Worm (Caenorhabditis elegans) whole organism, early embryonic: ENCODE results near the gene K05F6.14.

Experiments
- B0310.2 ChIP-seq: sonication (generic microtip); optimal IDR thresholded peaks from 2 replicates; lab custom pipeline; 2016; ENCODE audit warnings: mild to moderate bottlenecking, missing genetic modification characterization, missing compliant biosample characterization
- F13C5.2 ChIP-seq: sonication (generic microtip); optimal IDR thresholded peaks from 2 replicates; lab custom pipeline; 2017; ENCODE audit warnings: mild to moderate bottlenecking, missing genetic modification characterization, inconsistent platforms, missing compliant biosample characterization
- aly-1 ChIP-seq: sonication (generic microtip); optimal IDR thresholded peaks from 2 replicates; lab custom pipeline; 2016; ENCODE audit warnings: missing genetic modification characterization, missing compliant biosample characterization
- ama-1 ChIP-seq: fragments of 150-350 bp; optimal IDR thresholded peaks from 2 replicates; lab custom pipeline; 2014
- ceh-13 ChIP-seq: fragments of 200-800 bp; sonication (Bioruptor generic); optimal IDR thresholded peaks from 2 replicates; lab custom pipeline; 2018; ENCODE audit warnings: mild to moderate bottlenecking, missing genetic modification characterization, missing compliant biosample characterization
- ceh-36 ChIP-seq: sonication (generic microtip); optimal IDR thresholded peaks from 2 replicates; lab custom pipeline; 2016; ENCODE audit warnings: missing genetic modification characterization, inconsistent platforms, missing compliant biosample characterization
- ets-7 ChIP-seq: sonication (generic microtip); optimal IDR thresholded peaks from 2 replicates; lab custom pipeline; 2016; ENCODE audit warnings: missing genotype, missing genetic modification characterization, missing compliant biosample characterization
- flt-1 ChIP-seq: fragments of 200-800 bp; sonication (Bioruptor generic); IDR thresholded peaks from 2 replicates; pipeline ENCODE4 v1.3.6; 2022; ENCODE audit warnings: missing genetic modification characterization, missing compliant biosample characterization
- hmbx-1 ChIP-seq: sonication (generic microtip); optimal IDR thresholded peaks from 2 replicates; lab custom pipeline; 2016; ENCODE audit warnings: mild to moderate bottlenecking, missing genetic modification characterization, missing compliant biosample characterization
- hmg-4 ChIP-seq: fragments of 200-800 bp; sonication (Bioruptor generic); optimal IDR thresholded peaks from 2 replicates; lab custom pipeline; 2018; ENCODE audit warnings: mild to moderate bottlenecking, missing genetic modification characterization, missing compliant biosample characterization
- hnd-1 ChIP-seq: sonication (generic microtip); optimal IDR thresholded peaks from 2 replicates; lab custom pipeline; 2016; ENCODE audit warnings: missing genetic modification characterization, missing compliant biosample characterization
- pes-1 ChIP-seq: fragments of 200-800 bp; sonication (Bioruptor generic); IDR thresholded peaks from 2 replicates; pipeline ENCODE4 v1.3.6; 2022; ENCODE audit warnings: missing genetic modification reagents, missing genetic modification characterization, missing compliant biosample characterization
- scrt-1 ChIP-seq: fragments of 200-800 bp; sonication (Bioruptor generic); IDR thresholded peaks from 2 replicates; pipeline ENCODE4 v1.3.6; 2022; ENCODE audit warnings: missing genetic modification characterization, missing compliant biosample characterization
- sea-1 ChIP-seq: fragments of 200-800 bp; sonication (Bioruptor generic); conservative IDR thresholded peaks from 2 replicates; pipeline ENCODE4 v1.3.6; 2022; ENCODE audit warnings: missing genetic modification characterization, missing compliant biosample characterization
- tbx-11 ChIP-seq: fragments of 200-800 bp; sonication (Bioruptor generic); IDR thresholded peaks from 2 replicates; pipeline ENCODE4 v1.3.6; 2022; ENCODE audit warnings: missing genetic modification characterization, missing compliant biosample characterization
- tbx-37 ChIP-seq: fragments of 200-800 bp; sonication (Bioruptor generic); conservative IDR thresholded peaks from 2 replicates; pipeline ENCODE4 v1.3.6; 2022; ENCODE audit warnings: missing genetic modification reagents, missing genetic modification characterization, missing compliant biosample characterization
- tra-4 ChIP-seq: sonication (generic microtip); optimal IDR thresholded peaks from 2 replicates; lab custom pipeline; 2017; ENCODE audit warnings: missing genetic modification characterization, missing compliant biosample characterization

Gene K05F6.14

ce11 chrII:1561863-1562262 is at the start of gene K05F6.14:
Gene K05F6.14 (plus strand): TSS chrII:1562163.
- TF ChIP-seq B0310.2 (tag; lab: Kevin White, UChicago): no peak
- no peak for TF ChIP-seq tbx-11
- TF ChIP-seq hmbx-1 (tag; lab: Kevin White, UChicago): no peak
- TF ChIP-seq tbx-37: no peak
- no peak for TF ChIP-seq ceh-13
- TF ChIP-seq flt-1 (GFP tag; lab: Robert Waterston, UW): no peak
- no peak for TF ChIP-seq ceh-36 (tag; lab: Kevin White, UChicago)
- no peak for TF ChIP-seq aly-1 (tag; lab: Kevin White, UChicago)
- TF ChIP-seq F13C5.2 (tag; lab: Kevin White, UChicago): no peak
- TF ChIP-seq hmg-4 (GFP tag; lab: Kevin White, UChicago): no peak
- TF ChIP-seq ets-7 (tag; lab: Kevin White, UChicago): no peak
- TF ChIP-seq hnd-1: no peak
- TF ChIP-seq sea-1: no peak
- TF ChIP-seq tra-4 (tag; lab: Kevin White, UChicago): no peak
- TF ChIP-seq pes-1 (GFP tag; lab: Robert Waterston, UW): no peak
- TF ChIP-seq ama-1 (lab: Kevin White, UChicago): no peak

- TF ChIP-seq scrt-1 (GFP tag; lab: Robert Waterston, UW): no peak
- no peak for TF ChIP-seq B0310.2 (tag; lab: Kevin White, UChicago)
- no peak for TF ChIP-seq ets-7 (tag; lab: Kevin White, UChicago)
- TF ChIP-seq ceh-36 (tag; lab: Kevin White, UChicago): no peak
- TF ChIP-seq hnd-1: no peak
- no peak for TF ChIP-seq flt-1 (GFP tag; lab: Robert Waterston, UW)
- no peak for TF ChIP-seq tbx-37
- TF ChIP-seq F13C5.2 (tag; lab: Kevin White, UChicago): no peak
- no peak for TF ChIP-seq aly-1 (tag; lab: Kevin White, UChicago)
- no peak for TF ChIP-seq tbx-11
- no peak for TF ChIP-seq ama-1 (lab: Kevin White, UChicago)
- TF ChIP-seq sea-1: no peak
- TF ChIP-seq ceh-13: no peak
- TF ChIP-seq hmg-4 (GFP tag; lab: Kevin White, UChicago): no peak
- no peak for TF ChIP-seq pes-1 (GFP tag; lab: Robert Waterston, UW)
- TF ChIP-seq hmbx-1 (tag; lab: Kevin White, UChicago): no peak
- TF ChIP-seq tra-4 (tag; lab: Kevin White, UChicago): no peak
These were observed 44.6 kb upstream of the K05F6.14 start, which contains the start of gene math-45 for ce11 chrII:1517354-1517753. Gene math-45 (minus strand): TSS chrII:1517454.

- no peak for TF ChIP-seq scrt-1 (GFP tag; lab: Robert Waterston, UW)
- TF ChIP-seq tbx-11: no peak
- TF ChIP-seq ceh-13: no peak
- TF ChIP-seq ets-7 (tag; lab: Kevin White, UChicago): no peak
- no peak for TF ChIP-seq aly-1 (tag; lab: Kevin White, UChicago)
These were observed 43.0 kb upstream of the K05F6.14 start, which contains the start of gene Y51H7BR.8 for ce11 chrII:1518914-1519313. Gene Y51H7BR.8 (plus strand): TSS chrII:1519214.

- no peak for TF ChIP-seq hmg-4 (GFP tag; lab: Kevin White, UChicago)
- TF ChIP-seq aly-1 (tag; lab: Kevin White, UChicago): no peak
- TF ChIP-seq tra-4 (tag; lab: Kevin White, UChicago): no peak
- TF ChIP-seq scrt-1 (GFP tag; lab: Robert Waterston, UW): 0 out of 2 replicates have a peak, but pooled peaks have one; percentile 24
- TF ChIP-seq sea-1: no peak
- TF ChIP-seq ceh-13: no peak
- TF ChIP-seq tbx-37: no peak
- 0 out of 2 replicates have a peak, but pooled peaks have one; percentile 21 for TF ChIP-seq flt-1 (GFP tag; lab: Robert Waterston, UW)
- 0 out of 2 replicates have a peak, but pooled peaks have one; percentile 47 for TF ChIP-seq pes-1 (GFP tag; lab: Robert Waterston, UW)
These were observed 42.1 kb upstream of the K05F6.14 start for ce11 chrII:1519867-1520266.

- TF ChIP-seq sea-1 (no peak), ama-1 (lab: Kevin White, UChicago) (no peak), pes-1 (GFP tag; lab: Robert Waterston, UW) (no peak), tbx-11 (no peak), hmg-4 (GFP tag; lab: Kevin White, UChicago) (no peak), scrt-1 (GFP tag; lab: Robert Waterston, UW) (no peak), ceh-36 (tag; lab: Kevin White, UChicago) (no peak)
These were observed 40.0 kb upstream of the K05F6.14 start for ce11 chrII:1521956-1522355.

- no peak for TF ChIP-seq hnd-1
- TF ChIP-seq hmbx-1 (tag; lab: Kevin White, UChicago): no peak
- TF ChIP-seq hmg-4 (GFP tag; lab: Kevin White, UChicago): no peak
- no peak for TF ChIP-seq ceh-36 (tag; lab: Kevin White, UChicago)
- no peak for TF ChIP-seq ama-1 (lab: Kevin White, UChicago)
- no peak for TF ChIP-seq flt-1 (GFP tag; lab: Robert Waterston, UW)
- no peak for TF ChIP-seq aly-1 (tag; lab: Kevin White, UChicago)
- no peak for TF ChIP-seq ceh-13
- TF ChIP-seq sea-1: no peak
- TF ChIP-seq tra-4 (tag; lab: Kevin White, UChicago): no peak
- no peak for TF ChIP-seq tbx-11
- TF ChIP-seq B0310.2 (tag; lab: Kevin White, UChicago): no peak
- no peak for TF ChIP-seq tbx-37
- no peak for TF ChIP-seq ets-7 (tag; lab: Kevin White, UChicago)
- TF ChIP-seq F13C5.2 (tag; lab: Kevin White, UChicago): no peak
- no peak for TF ChIP-seq pes-1 (GFP tag; lab: Robert Waterston, UW)
These were observed 36.5 kb upstream of the K05F6.14 start, which contains the start of gene Y51H7BR.7 for ce11 chrII:1525498-1525897. Gene Y51H7BR.7 (minus strand): TSS chrII:1525598.

- TF ChIP-seq sea-1 (no peak), scrt-1 (GFP tag; lab: Robert Waterston, UW) (no peak), flt-1 (GFP tag; lab: Robert Waterston, UW) (no peak), ets-7 (tag; lab: Kevin White, UChicago) (no peak), ceh-36 (tag; lab: Kevin White, UChicago) (no peak), tbx-37 (no peak), ceh-13 (no peak), hmg-4 (GFP tag; lab: Kevin White, UChicago) (no peak), hmbx-1 (tag; lab: Kevin White, UChicago) (no peak), aly-1 (tag; lab: Kevin White, UChicago) (no peak), pes-1 (GFP tag; lab: Robert Waterston, UW) (no peak)
These were observed 32.9 kb upstream of the K05F6.14 start, which contains the start of gene Y51H7BR.4 for ce11 chrII:1529057-1529456. Gene Y51H7BR.4 (plus strand): TSS chrII:1529357.
